Worm (Caenorhabditis elegans): ENCODE data around the gene F35E8.13.

F35E8.13 gene

ce11 chrV:15950903-15951302, 27.8 kb downstream of the F35E8.13 start, which contains the start of gene srw-59:
Gene srw-59, minus strand, starts transcription at chrV:15951003.
- TF ChIP-seq nhr-11 (tag; optimal IDR thresholded peaks at IDR 0.05), result no peak
- no peak for TF ChIP-seq fos-1 (tag; optimal IDR thresholded peaks at IDR 0.05)
- TF ChIP-seq nhr-77 (tag; optimal IDR thresholded peaks at IDR 0.05), result no peak
- no peak for TF ChIP-seq ceh-16 (tag; optimal IDR thresholded peaks at IDR 0.05)
- TF ChIP-seq mdl-1 (tag; optimal IDR thresholded peaks at IDR 0.05), result no peak
- no peak for TF ChIP-seq ZK546.5 (tag; optimal IDR thresholded peaks at IDR 0.05)
- TF ChIP-seq R02D3.7 (tag; optimal IDR thresholded peaks at IDR 0.05), result no peak
- no peak for TF ChIP-seq mml-1 (tag; optimal IDR thresholded peaks at IDR 0.05)
- TF ChIP-seq nhr-76 (tag; optimal IDR thresholded peaks at IDR 0.05), result no peak
- TF ChIP-seq elt-1 (tag; optimal IDR thresholded peaks at IDR 0.05), result no peak
- no peak for TF ChIP-seq nhr-12 (tag; optimal IDR thresholded peaks at IDR 0.05)
- TF ChIP-seq lin-15B (tag; optimal IDR thresholded peaks at IDR 0.05), result no peak
- TF ChIP-seq snpc-4 (tag; optimal IDR thresholded peaks at IDR 0.05), result no peak
- TF ChIP-seq nhr-237 (tag; optimal IDR thresholded peaks at IDR 0.05), result no peak

ce11 chrV:15952762-15953161, 29.7 kb downstream of the F35E8.13 start, which contains the start of gene srw-56:
Gene srw-56, minus strand, starts transcription at chrV:15952862.
- no peak for TF ChIP-seq nhr-28 (tag; optimal IDR thresholded peaks at IDR 0.05)
- no peak for TF ChIP-seq ceh-82 (tag; optimal IDR thresholded peaks at IDR 0.05)
- TF ChIP-seq nhr-12 (tag; optimal IDR thresholded peaks at IDR 0.05), result no peak
- no peak for TF ChIP-seq zag-1 (tag; optimal IDR thresholded peaks at IDR 0.05)
- TF ChIP-seq lin-39 (tag; optimal IDR thresholded peaks at IDR 0.05), result no peak
- TF ChIP-seq jun-1 (tag; optimal IDR thresholded peaks at IDR 0.05), result no peak
- TF ChIP-seq R02D3.7 (tag; optimal IDR thresholded peaks at IDR 0.05), result no peak
- no peak for TF ChIP-seq egl-5 (tag; optimal IDR thresholded peaks at IDR 0.05)
- TF ChIP-seq ceh-16 (tag; optimal IDR thresholded peaks at IDR 0.05), result no peak
- no peak for TF ChIP-seq ceh-28 (tag; optimal IDR thresholded peaks at IDR 0.05)
- TF ChIP-seq tbx-2 (tag; optimal IDR thresholded peaks at IDR 0.05), result no peak
- TF ChIP-seq eor-1 (tag; optimal IDR thresholded peaks at IDR 0.05), result no peak
- TF ChIP-seq ceh-9 (tag; optimal IDR thresholded peaks at IDR 0.05), result no peak

ce11 chrV:15954932-15955331, 31.9 kb downstream of the F35E8.13 start, which contains the start of gene srw-57:
Gene srw-57, minus strand, starts transcription at chrV:15955032.
- TF ChIP-seq pqm-1 (tag; optimal IDR thresholded peaks at IDR 0.05) (no peak), ceh-9 (tag; optimal IDR thresholded peaks at IDR 0.05) (no peak), ZK546.5 (tag; optimal IDR thresholded peaks at IDR 0.05) (no peak), elt-1 (tag; optimal IDR thresholded peaks at IDR 0.05) (no peak), fos-1 (tag; optimal IDR thresholded peaks at IDR 0.05) (no peak), lsy-12 (tag; optimal IDR thresholded peaks at IDR 0.05) (no peak), ceh-16 (tag; optimal IDR thresholded peaks at IDR 0.05) (no peak), mml-1 (tag; optimal IDR thresholded peaks at IDR 0.05) (no peak), nhr-25 (tag; optimal IDR thresholded peaks at IDR 0.05) (no peak)

ce11 chrV:15955497-15955896, 32.4 kb downstream of the F35E8.13 start, which contains the start of gene srh-186:
Gene srh-186, plus strand, starts transcription at chrV:15955797.
- TF ChIP-seq ztf-4 (tag; optimal IDR thresholded peaks at IDR 0.05), result no peak
- no peak for TF ChIP-seq nfya-1 (tag; optimal IDR thresholded peaks at IDR 0.05; ENCODE audit: insufficient read depth)
- no peak for TF ChIP-seq R02D3.7 (tag; optimal IDR thresholded peaks at IDR 0.05)
- TF ChIP-seq ceh-16 (tag; optimal IDR thresholded peaks at IDR 0.05), result no peak
- TF ChIP-seq nhr-28 (tag; optimal IDR thresholded peaks at IDR 0.05), result no peak
- no peak for TF ChIP-seq elt-3 (tag; optimal IDR thresholded peaks at IDR 0.05)
- no peak for TF ChIP-seq mdl-1 (tag; optimal IDR thresholded peaks at IDR 0.05)
- TF ChIP-seq tbx-2 (tag; optimal IDR thresholded peaks at IDR 0.05), result no peak
- TF ChIP-seq pqm-1 (tag; optimal IDR thresholded peaks at IDR 0.05), result no peak
- no peak for TF ChIP-seq skn-1 (tag; optimal IDR thresholded peaks at IDR 0.05)
- TF ChIP-seq nhr-77 (tag; optimal IDR thresholded peaks at IDR 0.05), result no peak
- no peak for TF ChIP-seq egl-5 (tag; optimal IDR thresholded peaks at IDR 0.05)
- TF ChIP-seq nhr-76 (tag; optimal IDR thresholded peaks at IDR 0.05), result no peak
- no peak for TF ChIP-seq ceh-28 (tag; optimal IDR thresholded peaks at IDR 0.05)

ce11 chrV:15957098-15957497, 34.0 kb downstream of the F35E8.13 start, which contains the start of gene F36G9.3:
Gene F36G9.3, plus strand, starts transcription at chrV:15957398.
- TF ChIP-seq skn-1 (tag; optimal IDR thresholded peaks at IDR 0.05) (no peak), nhr-12 (tag; optimal IDR thresholded peaks at IDR 0.05) (no peak), lin-39 (tag; optimal IDR thresholded peaks at IDR 0.05) (no peak), unc-62 (GFP tag; optimal IDR thresholded peaks at IDR 0.05) (no peak), nhr-76 (tag; optimal IDR thresholded peaks at IDR 0.05) (no peak), elt-2 (tag; optimal IDR thresholded peaks at IDR 0.05) (no peak), ceh-16 (tag; optimal IDR thresholded peaks at IDR 0.05) (no peak), nhr-23 (tag; optimal IDR thresholded peaks at IDR 0.05) (no peak)
